Fruit fly (Drosophila melanogaster) S2 (cell line): ENCODE measurements around the gene CG32633.

ENCODE experiments used
- CG8478 ChIP-seq: fragments of >200 bp; optimal IDR thresholded peaks from 2 replicates; lab custom pipeline; 2018
- CTCF ChIP-seq, 2 experiments: fragments of >200 bp; optimal IDR thresholded peaks; 2 replicates each; lab custom pipeline; 2018

DNA sequence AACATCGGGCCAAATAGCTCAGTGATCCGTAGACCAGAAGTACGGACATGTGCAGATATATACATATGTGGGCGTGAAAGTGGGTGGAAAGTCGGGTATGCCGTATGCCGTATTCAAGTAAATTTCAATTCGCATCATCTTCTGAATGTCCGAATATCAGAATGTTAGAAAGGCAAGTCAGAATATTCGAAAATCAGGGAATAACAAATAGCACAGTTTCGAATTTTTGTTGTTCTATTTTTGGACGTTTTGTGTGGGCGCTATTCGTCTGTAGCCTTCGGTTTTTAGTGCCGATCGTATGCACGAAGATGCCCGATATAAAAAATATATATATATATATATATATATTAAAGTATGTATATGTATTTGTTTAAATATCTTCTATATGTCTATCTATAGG, 43.0 kb downstream of the CG32633 start:
- TF ChIP-seq CG8478 (no peak), CTCF (optimal IDR thresholded peaks at IDR 0.05; lab: Kevin White, UChicago) (no peak)
